Worm (Caenorhabditis elegans) whole organism, late embryonic: ENCODE results near the gene lgc-31.

Source experiments
- F13H6.1 ChIP-seq: sonication (generic microtip); optimal IDR thresholded peaks from 2 replicates; lab custom pipeline; 2016; ENCODE audit warnings: missing genetic modification characterization, missing compliant biosample characterization
- Y22D7AL.16 ChIP-seq: sonication (generic microtip); optimal IDR thresholded peaks from 2 replicates; lab custom pipeline; 2016; ENCODE audit warnings: missing genetic modification characterization, missing compliant biosample characterization
- ama-1 ChIP-seq: fragments of 150-350 bp; optimal IDR thresholded peaks from 2 replicates; lab custom pipeline; 2014
- ceh-30 ChIP-seq: fragments of 150-350 bp; optimal IDR thresholded peaks from 2 replicates; lab custom pipeline; 2014; ENCODE audit warnings: missing biosample characterization, missing genetic modification characterization
- ceh-48 ChIP-seq: sonication (generic microtip); optimal IDR thresholded peaks from 2 replicates; lab custom pipeline; 2016; ENCODE audit warnings: missing genetic modification characterization, inconsistent platforms, missing compliant biosample characterization
- dve-1 ChIP-seq: sonication (generic microtip); optimal IDR thresholded peaks from 2 replicates; lab custom pipeline; 2017; ENCODE audit warnings: antibody characterized with exemption, mild to moderate bottlenecking, missing genetic modification characterization, missing compliant biosample characterization
- elt-4 ChIP-seq: sonication (generic microtip); optimal IDR thresholded peaks from 2 replicates; lab custom pipeline; 2016; ENCODE audit warnings: missing genetic modification characterization, missing compliant biosample characterization
- hlh-6 ChIP-seq: sonication (generic microtip); optimal IDR thresholded peaks from 2 replicates; lab custom pipeline; 2016; ENCODE audit warnings: missing genotype, missing genetic modification characterization, missing compliant biosample characterization
- nfya-1 ChIP-seq: sonication (generic microtip); optimal IDR thresholded peaks from 2 replicates; lab custom pipeline; 2017; ENCODE audit warnings: missing genetic modification characterization, mild to moderate bottlenecking, missing compliant biosample characterization, antibody characterized with exemption, moderate library complexity
- nhr-11 ChIP-seq: fragments of 150-350 bp; optimal IDR thresholded peaks from 2 replicates; lab custom pipeline; 2014; ENCODE audit warnings: missing biosample characterization, missing genetic modification characterization
- odd-2 ChIP-seq: sonication (generic microtip); optimal IDR thresholded peaks from 2 replicates; lab custom pipeline; 2017; ENCODE audit warnings: antibody characterized with exemption, mild to moderate bottlenecking, missing genetic modification characterization, missing compliant biosample characterization
- pha-2 ChIP-seq: sonication (generic microtip); optimal IDR thresholded peaks from 2 replicates; lab custom pipeline; 2017; ENCODE audit warnings: mild to moderate bottlenecking, missing genetic modification characterization, missing compliant biosample characterization
- unc-86 ChIP-seq: sonication (generic microtip); optimal IDR thresholded peaks from 2 replicates; lab custom pipeline; 2016; ENCODE audit warnings: missing genetic modification characterization, missing compliant biosample characterization

DNA sequence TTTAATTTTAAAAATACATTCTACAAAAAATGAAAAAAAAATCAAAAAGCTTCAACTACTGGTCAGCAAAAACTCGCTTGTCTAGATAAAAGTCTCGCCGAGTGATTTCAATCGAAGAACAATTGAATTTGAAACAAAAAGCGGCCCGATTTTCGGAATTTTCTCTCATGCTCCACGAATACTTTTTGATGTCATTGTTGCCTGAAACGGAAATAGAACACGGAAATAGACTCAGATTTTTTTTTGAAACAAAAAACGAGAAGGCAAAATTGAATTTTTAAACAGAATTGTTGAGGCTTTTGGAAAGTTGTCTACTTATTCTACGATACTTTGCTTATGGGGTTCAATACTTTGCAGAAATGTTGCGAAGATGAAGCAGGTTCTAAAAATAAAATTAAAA lies 41.7 kb upstream of the lgc-31 start:
- no peak for TF ChIP-seq ceh-30 (tag; lab: Kevin White, UChicago)
- TF ChIP-seq odd-2 (tag; lab: Kevin White, UChicago), result no peak
- no peak for TF ChIP-seq elt-4
- TF ChIP-seq Y22D7AL.16 (tag; lab: Kevin White, UChicago), result no peak
- no peak for TF ChIP-seq ama-1 (lab: Kevin White, UChicago)
- TF ChIP-seq F13H6.1, result no peak
- TF ChIP-seq unc-86 (tag; lab: Kevin White, UChicago), result no peak
- TF ChIP-seq pha-2 (tag; lab: Kevin White, UChicago), result no peak
- no peak for TF ChIP-seq hlh-6 (tag; lab: Kevin White, UChicago)
- TF ChIP-seq nhr-11 (tag; lab: Kevin White, UChicago), result no peak
- TF ChIP-seq ceh-48, result no peak
- no peak for TF ChIP-seq nfya-1 (tag; lab: Kevin White, UChicago)
- no peak for TF ChIP-seq dve-1 (tag; lab: Kevin White, UChicago)
